Worm (Caenorhabditis elegans) whole organism, dauer: ENCODE data around the gene B0281.3.

ENCODE experiments used
- unc-62 ChIP-seq: sonication (generic microtip); optimal IDR thresholded peaks from 2 replicates; lab custom pipeline; 2017; ENCODE audit warnings: missing biosample characterization, missing genetic modification reagents, missing genetic modification characterization

B0281.3 gene

DNA sequence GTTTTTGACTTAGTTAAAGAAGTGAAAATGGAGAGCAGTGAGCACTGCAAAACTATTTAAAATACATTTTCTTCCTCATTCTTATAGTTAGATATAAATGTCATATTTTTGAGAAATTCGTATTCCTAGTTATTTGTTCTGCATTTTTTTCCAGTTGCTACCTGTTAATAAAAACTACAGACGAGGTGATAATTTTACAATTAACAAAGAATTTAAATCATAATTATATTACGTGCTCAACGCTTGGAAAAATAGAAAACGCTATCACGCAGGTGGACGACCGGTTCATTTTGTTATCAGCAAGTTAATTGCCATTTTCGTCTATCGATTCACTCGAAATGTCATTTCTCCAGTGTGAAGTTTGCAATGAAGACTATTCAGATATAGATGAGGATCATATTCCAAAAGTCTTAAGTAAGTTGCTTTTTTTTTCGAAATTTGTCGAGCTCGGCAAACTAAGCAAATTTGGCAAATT is 11.1 kb downstream of the B0281.3 start, which contains the start of the genes ZK1240.5 and ZK1240.9:
ZK1240.5 (minus strand) TSS at position 51 of the 475 bp plus-strand sequence.
ZK1240.9 (plus strand) TSS at position 307 of the 475 bp plus-strand sequence.
- TF ChIP-seq unc-62 (GFP tag; lab: Kevin White, UChicago): no peak

DNA sequence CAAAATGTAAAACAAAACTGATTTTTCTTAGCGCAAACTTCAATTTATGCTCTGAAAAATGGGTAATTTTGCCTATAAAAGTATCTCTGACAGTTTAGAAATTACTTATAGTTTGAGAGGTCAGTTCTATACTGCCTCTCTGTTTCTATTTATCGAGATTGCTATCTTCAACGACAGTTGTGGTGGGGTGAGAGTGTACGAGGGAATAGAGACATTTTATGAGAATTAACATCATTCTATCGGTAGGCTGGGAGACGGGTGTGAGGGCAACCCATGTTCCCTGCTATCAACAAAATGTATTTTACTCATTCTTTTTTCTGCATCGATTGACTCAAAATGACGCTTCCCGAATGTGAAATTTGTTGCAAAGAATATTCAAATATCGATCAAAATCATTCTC is 13.3 kb downstream of the B0281.3 start, which contains the start of gene ZK1240.3:
ZK1240.3 (plus strand) TSS at position 238 of the 400 bp plus-strand sequence.
- TF ChIP-seq unc-62 (GFP tag; lab: Kevin White, UChicago): no peak

DNA sequence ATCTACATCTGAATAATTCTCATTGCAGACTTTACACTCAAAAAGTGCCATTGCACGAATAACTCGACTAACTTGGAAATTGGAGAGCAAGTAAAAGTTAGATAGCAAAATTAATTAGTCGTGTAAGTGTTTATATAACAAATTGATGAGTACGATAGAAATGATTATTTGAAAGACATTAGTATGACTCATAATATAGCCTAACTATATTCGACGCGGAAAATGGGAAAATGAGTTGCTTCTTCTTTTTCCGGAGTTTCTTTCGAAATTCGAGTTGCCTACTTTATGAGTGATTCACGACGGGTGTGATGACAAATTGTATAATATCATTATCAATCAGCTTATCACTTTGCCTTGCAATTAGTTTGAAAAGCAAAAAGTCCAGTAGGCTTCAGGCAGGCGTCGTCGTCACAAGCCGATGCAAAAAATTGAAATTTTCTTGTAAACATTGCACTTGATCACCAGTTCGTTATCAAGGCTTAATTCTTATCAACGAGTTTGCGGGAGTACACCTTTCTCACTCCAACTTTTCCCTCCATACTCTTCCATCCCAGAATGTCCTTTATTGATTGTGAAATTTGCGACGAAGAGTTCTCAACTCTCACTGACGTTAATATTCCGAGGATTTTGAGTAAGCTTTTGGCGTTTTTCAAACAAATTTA is 16.1 kb downstream of the B0281.3 start, which contains the start of the genes ZK1240.6 and ZK1240.2:
ZK1240.6 (minus strand) TSS at position 51 of the 662 bp plus-strand sequence.
ZK1240.2 (plus strand) TSS at position 520 of the 662 bp plus-strand sequence.
- no peak for TF ChIP-seq unc-62 (GFP tag; lab: Kevin White, UChicago)

DNA sequence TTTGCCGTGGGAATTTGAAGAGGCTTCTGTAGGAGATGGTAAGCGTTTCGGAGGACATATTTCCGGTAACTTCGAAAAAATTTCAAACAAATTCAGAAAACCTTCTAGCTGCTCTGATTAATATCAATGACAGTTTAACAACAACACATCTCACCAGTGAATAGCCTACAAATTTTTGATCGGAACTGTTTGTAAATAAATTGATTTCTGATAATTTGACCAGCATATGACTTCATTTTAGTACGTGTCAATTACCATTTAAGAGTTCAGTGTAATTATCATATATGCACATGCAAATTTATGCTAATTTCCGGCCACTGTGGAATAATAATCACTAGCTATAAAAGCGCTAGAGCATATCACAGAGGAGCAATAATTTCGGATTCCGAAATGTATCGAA is 18.1 kb downstream of the B0281.3 start, which contains the start of gene ZK1240.11:
ZK1240.11 (plus strand) TSS at position 301 of the 400 bp plus-strand sequence.
- no peak for TF ChIP-seq unc-62 (GFP tag; lab: Kevin White, UChicago)

ce11 chrII:2328963-2329442 is 22.2 kb downstream of the B0281.3 start, which contains the start of the genes ZK1240.8 and ZK1240.1:
TSS of gene ZK1240.8 (minus strand) at chrII:2329063.
TSS of gene ZK1240.1 (plus strand) at chrII:2329392.
- no peak for TF ChIP-seq unc-62 (GFP tag; lab: Kevin White, UChicago)

ce11 chrII:2330462-2330861 is 23.6 kb downstream of the B0281.3 start:
- no peak for TF ChIP-seq unc-62 (GFP tag; lab: Kevin White, UChicago)

- no peak for TF ChIP-seq unc-62 (GFP tag; lab: Kevin White, UChicago)
Measured at ce11 chrII:2332220-2332619, 25.4 kb downstream of the B0281.3 start, which contains the start of gene F43C11.8. TSS of gene F43C11.8 (plus strand) at chrII:2332520.

ce11 chrII:2335572-2335971 is 28.7 kb downstream of the B0281.3 start, which contains the start of gene F43C11.7:
TSS of gene F43C11.7 (plus strand) at chrII:2335897.
- TF ChIP-seq unc-62 (GFP tag; lab: Kevin White, UChicago): no peak

ce11 chrII:2336177-2336576 is 29.3 kb downstream of the B0281.3 start:
- TF ChIP-seq unc-62 (GFP tag; lab: Kevin White, UChicago): no peak

- no peak for TF ChIP-seq unc-62 (GFP tag; lab: Kevin White, UChicago)
Measured at ce11 chrII:2340974-2341373, 34.1 kb downstream of the B0281.3 start.

DNA sequence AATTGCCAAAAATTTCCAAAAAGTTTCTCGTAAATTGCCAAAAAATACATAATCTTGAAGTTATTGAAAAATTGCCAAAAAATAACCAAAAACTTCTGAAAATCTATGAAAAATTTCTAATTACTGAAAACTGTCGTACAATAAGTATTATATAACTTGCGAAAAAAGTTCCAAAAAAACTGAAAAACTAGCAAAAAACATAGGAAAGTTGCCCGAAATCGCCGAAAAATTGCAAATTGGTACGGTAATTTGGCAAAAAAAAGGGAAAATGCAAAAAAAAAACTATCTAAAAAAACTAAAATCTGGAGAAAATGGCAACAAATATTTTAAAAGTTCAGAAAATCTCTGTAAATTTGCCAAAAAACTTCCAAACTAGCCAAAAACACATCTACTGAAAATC is 34.7 kb downstream of the B0281.3 start, which contains the start of gene enri-1:
enri-1 (minus strand) TSS at position 101 of the 400 bp plus-strand sequence.
- no peak for TF ChIP-seq unc-62 (GFP tag; lab: Kevin White, UChicago)

DNA sequence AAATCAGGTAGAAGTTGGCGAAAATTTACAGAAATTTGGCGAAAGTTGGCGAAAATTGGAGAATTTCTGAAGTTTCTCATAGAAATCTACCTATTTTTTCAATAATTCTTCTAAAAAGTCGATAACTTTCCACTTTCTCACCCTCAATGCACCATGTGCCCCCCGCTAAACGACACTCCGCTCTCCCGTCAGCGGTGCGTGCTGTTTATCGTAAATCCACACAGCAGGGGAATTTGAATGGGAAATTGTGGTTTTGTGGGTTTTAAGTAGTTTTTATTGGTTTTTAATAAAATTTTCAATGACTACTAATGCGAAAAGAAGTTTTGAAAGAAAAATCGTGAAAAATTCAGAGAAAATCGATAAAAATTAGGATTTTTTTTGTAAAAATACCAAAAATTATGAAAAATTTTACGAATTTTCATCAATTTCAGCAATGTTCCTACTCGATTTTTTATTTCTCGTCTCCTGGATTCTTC is 35.2 kb downstream of the B0281.3 start, which contains the start of gene F43C11.6:
F43C11.6 (plus strand) TSS at position 426 of the 476 bp plus-strand sequence.
- TF ChIP-seq unc-62 (GFP tag; lab: Kevin White, UChicago): no peak

ce11 chrII:2346672-2347071 is 39.8 kb downstream of the B0281.3 start, which contains the start of gene F43C11.4:
TSS of gene F43C11.4 (plus strand) at chrII:2346972.
- TF ChIP-seq unc-62 (GFP tag; lab: Kevin White, UChicago): no peak

ce11 chrII:2352546-2352945 is 45.7 kb downstream of the B0281.3 start, which contains the start of gene F43C11.10:
TSS of gene F43C11.10 (minus strand) at chrII:2352646.
- TF ChIP-seq unc-62 (GFP tag; lab: Kevin White, UChicago): no peak

ce11 chrII:2353012-2353411 is 46.2 kb downstream of the B0281.3 start, which contains the start of gene F43C11.3:
TSS of gene F43C11.3 (plus strand) at chrII:2353312.
- no peak for TF ChIP-seq unc-62 (GFP tag; lab: Kevin White, UChicago)

DNA sequence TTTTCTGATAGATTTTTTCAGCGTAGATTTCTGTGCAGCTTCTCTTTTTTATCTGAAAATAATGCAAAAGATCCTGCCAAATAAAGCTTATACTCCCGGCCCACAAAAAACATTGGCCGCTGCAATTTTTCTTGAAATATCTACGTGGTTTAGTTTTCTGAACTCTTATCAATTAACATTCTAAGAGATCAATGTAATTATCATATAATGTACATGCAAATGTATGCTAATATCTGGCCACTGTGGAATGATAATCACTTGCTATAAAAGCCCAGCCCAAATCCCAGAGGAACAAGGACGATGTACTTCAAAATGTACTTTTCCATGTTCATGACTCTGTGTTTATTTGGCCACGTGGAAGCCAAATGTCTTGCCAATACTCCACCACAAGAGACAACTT is 47.6 kb downstream of the B0281.3 start, which contains the start of gene F43C11.2:
F43C11.2 (plus strand) TSS at position 301 of the 400 bp plus-strand sequence.
- no peak for TF ChIP-seq unc-62 (GFP tag; lab: Kevin White, UChicago)
